Worm (Caenorhabditis elegans) whole organism, L3 larva: ENCODE data around the gene C49A9.2.

ENCODE experiments used
- R02D3.7 ChIP-seq: fragments of 150-350 bp; optimal IDR thresholded peaks from 2 replicates; lab custom pipeline; 2014; ENCODE audit warnings: missing biosample characterization, missing genetic modification characterization
- ZK546.5 ChIP-seq: sonication (generic microtip); optimal IDR thresholded peaks from 2 replicates; lab custom pipeline; 2017; ENCODE audit warnings: missing biosample characterization, missing genetic modification characterization
- aly-2 ChIP-seq: fragments of 150-350 bp; optimal IDR thresholded peaks from 2 replicates; lab custom pipeline; 2014; ENCODE audit warnings: missing biosample characterization, missing genetic modification characterization
- ama-1 ChIP-seq: fragments of 150-350 bp; optimal IDR thresholded peaks from 2 replicates; lab custom pipeline; 2018
- ceh-16 ChIP-seq: sonication (generic microtip); optimal IDR thresholded peaks from 2 replicates; lab custom pipeline; 2017; ENCODE audit warnings: missing biosample characterization, missing genetic modification characterization
- ceh-82 ChIP-seq: fragments of 150-350 bp; optimal IDR thresholded peaks from 2 replicates; lab custom pipeline; 2014; ENCODE audit warnings: missing biosample characterization, missing genetic modification characterization
- egl-5 ChIP-seq: fragments of 150-350 bp; optimal IDR thresholded peaks from 2 replicates; lab custom pipeline; 2017; ENCODE audit warnings: missing biosample characterization, missing genetic modification reagents, missing genetic modification characterization, inconsistent platforms
- elt-1 ChIP-seq: fragments of 150-350 bp; optimal IDR thresholded peaks from 2 replicates; lab custom pipeline; 2014; ENCODE audit warnings: missing biosample characterization, missing genetic modification characterization
- elt-2 ChIP-seq: sonication (generic microtip); optimal IDR thresholded peaks from 2 replicates; lab custom pipeline; 2016; ENCODE audit warnings: missing genetic modification reagents, mild to moderate bottlenecking, missing genetic modification characterization, missing compliant biosample characterization
- elt-3 ChIP-seq, 3 experiments: fragments of 150-350 bp in 1 of 3; sonication (generic microtip) in 2 of 3; optimal IDR thresholded peaks; 2 replicates in 2 of 3; 4 replicates in 1 of 3; lab custom pipeline; 2014 to 2017; ENCODE audit warnings: missing biosample characterization in 3 of 3, missing genetic modification characterization in 3 of 3
- eor-1 ChIP-seq, 2 experiments: fragments of 150-350 bp; optimal IDR thresholded peaks; 2 replicates each; lab custom pipeline; 2014 to 2018; ENCODE audit warnings: missing biosample characterization in 2 of 2, missing genetic modification characterization in 2 of 2
- fkh-10 ChIP-seq: sonication (generic microtip); optimal IDR thresholded peaks from 2 replicates; lab custom pipeline; 2017; ENCODE audit warnings: missing biosample characterization, missing genetic modification reagents, missing genetic modification characterization
- fkh-2 ChIP-seq: fragments of 150-350 bp; optimal IDR thresholded peaks from 2 replicates; lab custom pipeline; 2014; ENCODE audit warnings: missing biosample characterization, missing genetic modification reagents, missing genetic modification characterization
- hmg-11 ChIP-seq: sonication (generic microtip); optimal IDR thresholded peaks from 2 replicates; lab custom pipeline; 2016; ENCODE audit warnings: missing genetic modification characterization, missing compliant biosample characterization
- jun-1 ChIP-seq: fragments of 150-350 bp; optimal IDR thresholded peaks from 2 replicates; lab custom pipeline; 2014; ENCODE audit warnings: missing biosample characterization, missing genetic modification reagents, missing genetic modification characterization
- lin-15B ChIP-seq: fragments of 150-350 bp; optimal IDR thresholded peaks from 2 replicates; lab custom pipeline; 2014; ENCODE audit warnings: missing biosample characterization, missing genetic modification characterization
- lin-39 ChIP-seq: fragments of 150-350 bp; optimal IDR thresholded peaks from 2 replicates; lab custom pipeline; 2018; ENCODE audit warnings: missing biosample characterization, missing genetic modification reagents, missing genetic modification characterization
- lsy-12 ChIP-seq: sonication (generic microtip); optimal IDR thresholded peaks from 2 replicates; lab custom pipeline; 2016; ENCODE audit warnings: mild to moderate bottlenecking, missing genetic modification characterization, missing compliant biosample characterization
- mdl-1 ChIP-seq: fragments of 150-350 bp; optimal IDR thresholded peaks from 2 replicates; lab custom pipeline; 2014; ENCODE audit warnings: missing biosample characterization, missing genetic modification characterization
- mml-1 ChIP-seq: fragments of 150-350 bp; sonication (generic microtip); optimal IDR thresholded peaks from 3 replicates; lab custom pipeline; 2014; ENCODE audit warnings: missing biosample characterization, missing genetic modification characterization
- nfya-1 ChIP-seq: sonication (generic microtip); optimal IDR thresholded peaks from 2 replicates; lab custom pipeline; 2017; ENCODE audit warnings: missing genetic modification characterization, mild to moderate bottlenecking, missing compliant biosample characterization, antibody characterized with exemption, moderate library complexity; ENCODE audit not compliant: insufficient read depth
- nhr-11 ChIP-seq: fragments of 150-350 bp; optimal IDR thresholded peaks from 2 replicates; lab custom pipeline; 2014; ENCODE audit warnings: missing biosample characterization, missing genetic modification characterization
- nhr-12 ChIP-seq: fragments of 150-350 bp; optimal IDR thresholded peaks from 2 replicates; lab custom pipeline; 2014; ENCODE audit warnings: missing biosample characterization, missing genetic modification characterization
- nhr-23 ChIP-seq: fragments of 150-350 bp; optimal IDR thresholded peaks from 2 replicates; lab custom pipeline; 2014; ENCODE audit warnings: missing biosample characterization, missing genetic modification reagents, missing genetic modification characterization
- nhr-25 ChIP-seq: sonication (generic microtip); optimal IDR thresholded peaks from 2 replicates; lab custom pipeline; 2017; ENCODE audit warnings: missing biosample characterization, missing genetic modification characterization
- nhr-28 ChIP-seq: fragments of 150-350 bp; optimal IDR thresholded peaks from 2 replicates; lab custom pipeline; 2014; ENCODE audit warnings: missing biosample characterization, missing genetic modification characterization
- nhr-43 ChIP-seq: sonication (generic microtip); optimal IDR thresholded peaks from 2 replicates; lab custom pipeline; 2016; ENCODE audit warnings: mild to moderate bottlenecking, missing genetic modification characterization, missing compliant biosample characterization; ENCODE audit not compliant: poor library complexity, severe bottlenecking
- nhr-77 ChIP-seq: fragments of 150-350 bp; optimal IDR thresholded peaks from 2 replicates; lab custom pipeline; 2014; ENCODE audit warnings: missing biosample characterization, missing genetic modification characterization
- pha-4 ChIP-seq: fragments of 150-350 bp; optimal IDR thresholded peaks from 2 replicates; lab custom pipeline; 2014; ENCODE audit warnings: missing biosample characterization, missing genetic modification reagents, missing genetic modification characterization
- pqm-1 ChIP-seq: fragments of 150-350 bp; optimal IDR thresholded peaks from 2 replicates; lab custom pipeline; 2017; ENCODE audit warnings: missing biosample characterization, missing genetic modification characterization, inconsistent platforms
- sea-2 ChIP-seq: fragments of 150-350 bp; sonication (generic microtip); optimal IDR thresholded peaks from 4 replicates; lab custom pipeline; 2014; ENCODE audit warnings: missing biosample characterization, missing genetic modification reagents, missing genetic modification characterization
- snpc-4 ChIP-seq: fragments of 150-350 bp; optimal IDR thresholded peaks from 2 replicates; lab custom pipeline; 2014; ENCODE audit warnings: missing biosample characterization, missing genetic modification characterization
- tbx-2 ChIP-seq: sonication (generic microtip); optimal IDR thresholded peaks from 2 replicates; lab custom pipeline; 2016; ENCODE audit warnings: mild to moderate bottlenecking, missing genetic modification characterization, missing compliant biosample characterization
- unc-39 ChIP-seq: sonication (generic microtip); optimal IDR thresholded peaks from 4 replicates; lab custom pipeline; 2017; ENCODE audit warnings: missing biosample characterization, missing genetic modification characterization
- unc-62 ChIP-seq: fragments of 150-350 bp; sonication (generic microtip); optimal IDR thresholded peaks from 4 replicates; lab custom pipeline; 2014; ENCODE audit warnings: missing biosample characterization, missing genetic modification reagents, missing genetic modification characterization
- zag-1 ChIP-seq: fragments of 150-350 bp; optimal IDR thresholded peaks from 2 replicates; lab custom pipeline; 2014; ENCODE audit warnings: missing biosample characterization, missing genetic modification characterization
- ztf-11 ChIP-seq: fragments of 150-350 bp; optimal IDR thresholded peaks from 2 replicates; lab custom pipeline; 2014; ENCODE audit warnings: missing biosample characterization, missing genetic modification characterization
- ztf-4 ChIP-seq: fragments of 150-350 bp; optimal IDR thresholded peaks from 2 replicates; lab custom pipeline; 2014; ENCODE audit warnings: missing biosample characterization, missing genetic modification characterization

C49A9.2 gene

DNA sequence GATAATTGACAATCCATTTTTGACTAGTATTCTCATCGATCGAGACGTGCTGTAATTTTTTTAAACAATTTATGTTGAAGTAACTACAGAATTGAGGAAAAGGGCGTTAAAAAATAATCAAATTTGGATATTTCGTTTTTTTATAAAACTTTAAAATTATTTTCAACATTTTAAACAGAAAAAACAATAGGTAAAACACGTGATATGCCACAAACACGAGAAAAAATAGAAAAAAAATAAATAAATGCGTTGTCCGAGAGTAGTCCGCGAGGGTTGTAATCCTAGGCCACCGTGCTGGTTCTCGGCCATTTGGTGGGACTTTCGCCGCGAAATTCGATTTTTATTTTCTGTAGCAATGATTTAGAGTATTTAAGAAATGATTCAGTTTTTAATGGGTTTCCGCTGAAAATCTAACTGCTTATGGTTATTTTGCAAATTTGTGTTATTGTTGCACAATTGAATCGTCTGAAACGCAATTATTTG lies 18.9 kb upstream of the C49A9.2 start, which contains the start of gene C49A9.10 (continued):
- no peak for TF ChIP-seq nhr-77

DNA sequence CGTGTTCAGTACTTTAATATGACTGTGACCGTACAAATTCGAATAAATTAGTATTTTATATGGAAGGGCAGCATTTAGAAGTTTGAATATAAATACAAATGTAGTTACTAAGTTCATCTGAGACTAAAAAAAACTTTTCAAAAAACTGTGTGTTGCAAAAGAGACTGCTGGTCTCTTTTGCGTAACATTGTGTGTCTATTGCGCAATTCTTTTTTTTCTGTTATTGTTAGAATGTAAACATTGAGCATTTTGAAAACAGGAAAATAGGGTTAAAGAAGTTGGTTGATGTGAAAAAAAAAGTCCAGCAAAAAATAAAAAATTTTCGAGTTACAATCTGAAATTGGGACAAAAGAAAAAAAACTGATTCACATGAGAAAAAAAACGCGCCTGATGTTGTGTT lies 15.9 kb upstream of the C49A9.2 start:
- peak; percentile 63 for TF ChIP-seq pha-4 (tag; lab: Kevin White, UChicago)
- no peak for TF ChIP-seq unc-39

DNA sequence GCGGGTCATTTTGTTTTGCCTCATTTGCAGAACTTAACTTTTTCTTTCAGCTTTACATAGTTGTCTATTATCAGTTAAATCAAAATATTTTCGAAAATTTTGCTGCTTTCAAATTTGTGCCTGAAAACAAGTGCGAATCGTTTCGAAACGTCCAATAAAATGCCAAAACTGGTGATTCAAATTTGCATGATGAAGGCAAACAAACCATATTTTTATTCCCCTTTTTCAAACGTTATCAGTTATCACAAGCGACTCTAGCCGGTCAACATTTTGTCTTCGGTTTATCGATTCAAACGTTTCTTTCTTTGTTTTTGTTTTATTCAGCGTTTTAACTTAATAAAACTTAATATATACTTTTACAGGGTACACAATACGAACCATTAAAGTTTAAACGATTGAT lies 14.7 kb upstream of the C49A9.2 start, which contains the start of the genes ugt-24 and C49A9.6:
TSS of gene ugt-24 (minus strand) at position 147 of the 400 bp plus-strand sequence.
TSS of gene C49A9.6 (plus strand) at position 363 of the 400 bp plus-strand sequence.
- TF ChIP-seq sea-2 (GFP tag; lab: Kevin White, UChicago) = no peak
- no peak for TF ChIP-seq unc-62 (GFP tag; lab: Kevin White, UChicago)
- no peak for TF ChIP-seq nhr-23 (tag; lab: Kevin White, UChicago)
- no peak for TF ChIP-seq elt-1
- TF ChIP-seq elt-2 (tag; lab: Kevin White, UChicago) = peak; percentile 71
- TF ChIP-seq pha-4 (tag; lab: Kevin White, UChicago) = peak; percentile 66
- no peak for TF ChIP-seq ztf-4 (tag; lab: Kevin White, UChicago)
- peak; percentile 59 for TF ChIP-seq pqm-1 (tag; lab: Kevin White, UChicago)
- no peak for TF ChIP-seq mml-1
- TF ChIP-seq unc-39 = no peak
- no peak for TF ChIP-seq lin-15B (tag; lab: Kevin White, UChicago)

DNA sequence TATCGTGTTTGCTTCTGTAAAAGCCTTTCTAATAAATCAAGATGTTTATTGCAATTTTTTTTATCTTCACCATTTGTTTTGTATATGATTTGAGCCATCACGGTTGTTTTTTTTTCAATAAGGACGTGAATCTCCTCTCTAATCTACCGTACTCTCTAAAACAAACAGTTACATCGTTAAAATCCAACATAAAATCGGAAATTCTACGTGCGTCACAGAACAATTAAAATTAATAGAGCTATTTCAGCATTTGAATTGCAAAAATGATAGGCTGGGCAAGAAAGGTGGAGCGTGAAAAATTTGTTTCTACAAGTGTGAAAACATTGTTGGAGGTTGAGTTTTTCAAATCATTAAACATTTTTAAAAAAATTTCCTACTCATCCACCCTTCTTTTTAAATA lies 11.8 kb upstream of the C49A9.2 start, which contains the start of gene C49A9.5:
TSS of gene C49A9.5 (plus strand) at position 271 of the 400 bp plus-strand sequence.
- no peak for TF ChIP-seq eor-1 (tag; optimal IDR thresholded peaks at IDR 0.05; lab: Kevin White, UChicago)
- TF ChIP-seq elt-2 (tag; lab: Kevin White, UChicago) = peak; percentile 37

DNA sequence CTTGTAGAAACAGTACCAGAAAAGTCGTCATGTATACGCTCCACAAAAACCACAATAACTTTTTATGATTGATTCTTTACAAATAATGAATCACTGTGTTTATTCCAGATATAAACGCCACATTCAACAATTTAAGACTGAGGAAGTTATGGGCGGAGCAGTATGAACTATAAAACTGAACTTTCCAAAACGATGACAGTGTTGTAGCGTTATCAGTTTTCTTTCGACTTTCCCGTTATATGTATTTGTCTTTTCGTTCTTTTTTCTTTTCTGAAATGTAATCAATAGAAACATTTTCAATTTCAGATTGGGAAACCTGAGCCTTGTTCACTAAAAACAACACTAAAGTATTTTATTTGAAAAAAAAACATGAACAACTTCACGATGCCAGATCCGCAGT lies 8.2 kb upstream of the C49A9.2 start, which contains the start of gene C49A9.9:
TSS of gene C49A9.9 (plus strand) at position 307 of the 400 bp plus-strand sequence.
- peak; percentile 58 for TF ChIP-seq pqm-1 (tag; lab: Kevin White, UChicago)
- no peak for TF ChIP-seq R02D3.7 (tag; lab: Kevin White, UChicago)
- TF ChIP-seq pha-4 (tag; lab: Kevin White, UChicago) = peak; percentile 45
- no peak for TF ChIP-seq eor-1 (tag; optimal IDR thresholded peaks at IDR 0.05; lab: Kevin White, UChicago)
- no peak for TF ChIP-seq snpc-4 (tag; lab: Kevin White, UChicago)
- TF ChIP-seq ama-1 (lab: Kevin White, UChicago) = no peak
- no peak for TF ChIP-seq nhr-11 (tag; lab: Kevin White, UChicago)
- TF ChIP-seq nhr-12 (tag; lab: Kevin White, UChicago) = no peak
- no peak for TF ChIP-seq zag-1 (tag; lab: Kevin White, UChicago)
- TF ChIP-seq elt-2 (tag; lab: Kevin White, UChicago) = peak; percentile 56
- TF ChIP-seq elt-1 = no peak
- TF ChIP-seq lsy-12 (tag; lab: Kevin White, UChicago) = no peak
- TF ChIP-seq unc-39 = no peak
- TF ChIP-seq ceh-16 = no peak
- no peak for TF ChIP-seq elt-3 (tag; optimal IDR thresholded peaks at IDR 0.05; lab: Kevin White, UChicago)
- TF ChIP-seq lin-39 = no peak
- TF ChIP-seq mml-1 = no peak
- TF ChIP-seq lin-15B (tag; lab: Kevin White, UChicago) = no peak
- no peak for TF ChIP-seq jun-1 (tag; lab: Kevin White, UChicago)
- TF ChIP-seq mdl-1 (tag; lab: Kevin White, UChicago) = no peak
- no peak for TF ChIP-seq tbx-2 (tag; lab: Kevin White, UChicago)
- no peak for TF ChIP-seq nhr-77
- TF ChIP-seq sea-2 (GFP tag; lab: Kevin White, UChicago) = no peak
- no peak for TF ChIP-seq nhr-25 (tag; lab: Kevin White, UChicago)
- TF ChIP-seq ztf-11 (tag; lab: Kevin White, UChicago) = no peak

DNA sequence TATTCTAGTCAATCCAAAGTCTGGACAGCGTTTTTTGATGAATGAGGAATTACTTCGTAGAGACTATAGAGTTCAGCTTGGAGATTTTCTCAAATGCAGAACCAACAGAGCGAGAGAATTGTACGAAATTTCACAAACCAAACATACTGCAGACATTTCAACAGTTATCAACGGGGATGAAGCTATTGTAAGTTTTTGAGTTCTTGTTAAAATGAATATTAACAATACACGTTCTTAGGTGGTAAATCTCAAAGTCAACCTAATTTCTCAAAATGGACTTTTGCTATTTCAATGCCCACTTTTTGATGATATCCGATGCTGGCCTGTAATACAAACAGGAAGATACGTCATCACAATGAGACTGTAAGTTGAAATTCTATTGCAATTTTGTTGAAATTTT lies 7.7 kb upstream of the C49A9.2 start:
- TF ChIP-seq ceh-82 (tag; lab: Kevin White, UChicago) (no peak), nhr-43 (tag; lab: Kevin White, UChicago) (no peak), aly-2 (no peak), egl-5 (tag; lab: Kevin White, UChicago) (no peak), lin-39 (no peak), ztf-11 (tag; lab: Kevin White, UChicago) (no peak), mdl-1 (tag; lab: Kevin White, UChicago) (no peak), nhr-28 (no peak), ZK546.5 (tag; lab: Kevin White, UChicago) (no peak), fkh-2 (no peak), nhr-12 (tag; lab: Kevin White, UChicago) (no peak), mml-1 (no peak), eor-1 (tag; optimal IDR thresholded peaks at IDR 0.05; lab: Kevin White, UChicago) (no peak), elt-1 (no peak), nhr-25 (tag; lab: Kevin White, UChicago) (no peak), fkh-10 (GFP tag; lab: Kevin White, UChicago) (no peak), tbx-2 (tag; lab: Kevin White, UChicago) (no peak), lin-15B (tag; lab: Kevin White, UChicago) (no peak), nfya-1 (tag; lab: Kevin White, UChicago) (no peak), hmg-11 (no peak)
